Worm (Caenorhabditis elegans): ENCODE data around the gene F49H12.4.

DNA sequence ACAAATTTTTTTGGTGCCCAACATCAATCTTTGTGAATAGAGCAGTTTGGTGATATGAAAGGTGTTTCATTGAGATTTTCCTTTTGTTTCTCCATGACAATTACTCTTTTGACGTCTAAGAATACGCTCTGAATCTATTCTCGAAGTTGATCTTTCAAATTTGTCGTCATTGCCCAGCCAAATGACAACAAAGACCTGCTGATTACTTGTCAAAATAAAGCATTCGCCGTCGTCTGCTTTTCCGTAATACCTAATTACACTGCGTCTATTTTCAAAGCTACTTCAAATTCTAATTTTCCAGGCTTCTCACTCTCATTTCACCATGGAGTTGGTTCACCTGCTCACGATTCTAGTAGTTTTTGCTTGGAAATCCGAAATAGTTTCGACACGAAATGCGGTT, 25.7 kb downstream of the F49H12.4 start, which contains the start of gene F53B1.3:
- TF ChIP-seq him-1 (tag; optimal IDR thresholded peaks at IDR 0.05) (no peak), W03F9.2 (tag; optimal IDR thresholded peaks at IDR 0.05) (no peak)
